Fruit fly (Drosophila melanogaster) S2 (cell line): Measurements from ENCODE around the gene CG13676.

Experiments
- CG8478 ChIP-seq: fragments of >200 bp; optimal IDR thresholded peaks from 2 replicates; lab custom pipeline; 2018
- CTCF ChIP-seq, 2 experiments: fragments of >200 bp; optimal IDR thresholded peaks; 2 replicates each; lab custom pipeline; 2018

CG13676 gene

DNA sequence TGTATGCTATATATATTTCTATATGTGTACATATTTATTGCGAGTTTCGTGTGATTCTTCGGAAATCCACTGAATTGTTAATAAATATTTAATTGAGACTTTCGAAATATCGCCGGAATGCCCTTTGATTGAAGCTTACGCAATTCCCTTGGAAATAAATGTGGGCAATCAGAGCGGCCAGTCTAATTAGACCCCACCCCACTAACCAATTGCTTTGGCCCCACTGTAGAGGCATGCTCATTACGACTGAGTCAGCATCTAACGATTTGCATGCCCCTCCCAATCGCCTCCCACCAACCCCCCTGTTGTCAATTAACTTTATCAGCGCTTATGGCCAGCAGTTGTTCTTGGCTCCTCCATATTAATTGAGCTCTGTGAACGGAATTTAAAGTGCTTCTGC lies 34.8 kb downstream of the CG13676 start:
- no peak for TF ChIP-seq CTCF (optimal IDR thresholded peaks at IDR 0.05; lab: Kevin White, UChicago)
- no peak for TF ChIP-seq CG8478 (lab: Kevin White, UChicago)

DNA sequence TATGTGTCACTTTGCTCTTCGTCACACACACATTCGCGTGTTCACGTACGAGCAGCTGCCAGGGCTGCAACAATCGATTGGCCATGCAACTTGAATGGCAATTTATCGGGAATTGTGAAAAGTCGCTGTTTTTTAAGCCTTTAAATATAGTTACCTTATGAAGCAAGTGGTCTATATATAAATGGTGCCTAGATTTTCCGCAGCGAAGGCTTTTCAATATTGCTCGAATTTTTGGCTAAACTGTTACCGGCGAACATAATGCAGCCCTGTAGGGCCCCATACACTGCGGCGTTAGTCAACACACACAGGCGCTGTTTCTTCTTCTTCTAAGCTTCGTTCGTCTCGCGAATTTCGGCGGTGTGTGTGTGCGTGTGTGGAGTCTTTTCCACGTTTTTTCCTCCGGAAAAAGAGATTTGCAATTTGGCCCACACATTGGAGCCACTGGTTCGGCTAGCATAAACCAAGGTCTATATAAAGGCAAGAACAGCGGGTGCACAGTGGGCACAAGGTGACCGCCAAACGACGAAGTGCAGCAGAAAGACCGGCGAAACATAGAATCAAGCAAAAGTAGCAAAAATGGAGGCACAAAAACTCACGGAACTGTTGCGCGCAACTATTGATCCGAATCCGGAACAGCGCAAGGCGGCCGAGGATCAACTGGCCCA lies 35.6 kb downstream of the CG13676 start, which contains the start of the genes Arp3 and msk:
TSS of gene Arp3 (minus strand) at position 39 of the 665 bp plus-strand sequence.
TSS of gene msk (plus strand) at position 316 of the 665 bp plus-strand sequence.
- TF ChIP-seq CTCF (optimal IDR thresholded peaks at IDR 0.05; lab: Kevin White, UChicago), result peak in 1 of 2 experiments; percentile 16
- no peak for TF ChIP-seq CG8478 (lab: Kevin White, UChicago)

- no peak for TF ChIP-seq CTCF (optimal IDR thresholded peaks at IDR 0.05; lab: Kevin White, UChicago)
- no peak for TF ChIP-seq CG8478 (lab: Kevin White, UChicago)
Observed at dm6 chr3L:8110171-8110570, 41.4 kb downstream of the CG13676 start, which contains the start of gene Nulp1. Nulp1 (plus strand) TSS chr3L:8110368.

DNA sequence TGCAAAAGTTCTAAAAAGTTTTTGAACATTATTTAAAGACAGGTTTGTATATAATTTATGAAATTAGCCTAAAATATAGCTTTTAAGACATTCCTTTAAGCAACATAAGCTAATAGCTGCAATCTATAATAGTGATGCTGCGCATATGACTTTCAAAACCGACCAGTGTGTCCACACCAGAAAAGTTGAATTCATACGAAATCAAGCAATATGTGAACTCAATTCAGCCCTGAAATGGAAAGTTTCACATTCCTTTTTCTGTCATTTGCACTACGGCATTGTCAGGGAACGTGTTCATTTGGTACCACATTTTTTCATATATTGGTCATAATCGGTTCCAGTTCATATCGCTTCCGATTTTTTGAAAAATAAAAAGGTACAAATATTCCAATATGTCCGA lies 42.7 kb downstream of the CG13676 start, which contains the start of gene fan:
TSS of gene fan (plus strand) at position 247 of the 400 bp plus-strand sequence.
- TF ChIP-seq CTCF (optimal IDR thresholded peaks at IDR 0.05; lab: Kevin White, UChicago) (no peak), CG8478 (lab: Kevin White, UChicago) (no peak)

DNA sequence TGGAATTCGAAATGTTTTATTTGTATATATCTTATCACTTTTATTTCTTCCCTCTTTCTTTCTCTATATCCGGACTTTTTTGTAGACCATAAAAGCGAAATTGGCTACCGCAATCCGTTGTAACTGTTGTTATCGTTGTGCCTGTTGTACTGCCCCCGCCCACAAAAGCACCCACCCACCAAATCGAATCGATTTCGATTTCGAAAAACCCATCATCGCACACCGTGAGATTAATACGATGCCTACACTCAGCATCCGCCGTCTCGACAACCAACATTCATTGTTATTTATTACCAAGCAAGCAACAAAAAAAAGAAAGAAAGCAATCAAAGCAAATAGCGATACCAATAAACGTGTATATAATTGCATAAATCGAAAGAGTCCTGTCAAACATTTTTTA lies 43.4 kb downstream of the CG13676 start:
- TF ChIP-seq CTCF (optimal IDR thresholded peaks at IDR 0.05; lab: Kevin White, UChicago) (no peak), CG8478 (lab: Kevin White, UChicago) (no peak)

dm6 chr3L:8097101-8097500 lies 54.5 kb downstream of the CG13676 start:
- TF ChIP-seq CTCF (optimal IDR thresholded peaks at IDR 0.05; lab: Kevin White, UChicago), result no peak
- no peak for TF ChIP-seq CG8478 (lab: Kevin White, UChicago)

DNA sequence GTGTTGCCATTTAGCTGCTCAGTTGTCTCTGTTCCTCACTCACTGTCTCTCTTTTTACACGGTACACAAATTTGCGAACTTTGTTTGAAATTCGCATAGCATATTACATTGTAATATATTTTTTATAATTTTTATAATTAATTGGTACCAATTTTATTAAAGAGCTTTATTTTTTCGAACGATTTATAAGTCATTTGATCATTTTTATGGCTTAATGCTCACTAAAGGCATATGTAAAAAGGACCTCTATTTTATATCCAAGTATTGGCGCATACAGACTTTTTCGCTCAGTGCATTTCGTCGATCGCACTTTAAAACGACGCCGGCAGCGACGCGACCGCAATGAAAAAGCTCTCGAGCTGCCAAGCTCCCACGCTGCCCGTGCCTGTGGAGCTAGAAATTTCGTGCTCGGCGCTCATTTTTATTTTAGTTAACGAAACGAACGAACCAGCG lies 55.5 kb downstream of the CG13676 start:
- TF ChIP-seq CG8478 (lab: Kevin White, UChicago) (no peak), CTCF (optimal IDR thresholded peaks at IDR 0.05; lab: Kevin White, UChicago) (no peak)

- no peak for TF ChIP-seq CTCF (optimal IDR thresholded peaks at IDR 0.05; lab: Kevin White, UChicago)
Observed at dm6 chr3L:8094652-8095129, 56.9 kb downstream of the CG13676 start.

dm6 chr3L:8093553-8093952 lies 58.1 kb downstream of the CG13676 start:
- TF ChIP-seq CG8478 (lab: Kevin White, UChicago) (no peak), CTCF (optimal IDR thresholded peaks at IDR 0.05; lab: Kevin White, UChicago) (no peak)
